Worm (Caenorhabditis elegans) whole organism, L3 larva: ENCODE results near the gene pdl-1.
A peak's percentile ranks its signal among the peaks of the same experiment; 100 is the strongest.

Source experiments
- R02D3.7 ChIP-seq: fragments of 150-350 bp; optimal IDR thresholded peaks from 2 replicates; lab custom pipeline; 2014; ENCODE audit warnings: missing biosample characterization, missing genetic modification characterization
- aly-2 ChIP-seq: fragments of 150-350 bp; optimal IDR thresholded peaks from 2 replicates; lab custom pipeline; 2014; ENCODE audit warnings: missing biosample characterization, missing genetic modification characterization
- ceh-16 ChIP-seq: sonication (generic microtip); optimal IDR thresholded peaks from 2 replicates; lab custom pipeline; 2017; ENCODE audit warnings: missing biosample characterization, missing genetic modification characterization
- ceh-28 ChIP-seq: fragments of 150-350 bp; optimal IDR thresholded peaks from 2 replicates; lab custom pipeline; 2014; ENCODE audit warnings: missing biosample characterization, missing genetic modification reagents, missing genetic modification characterization
- ceh-82 ChIP-seq: fragments of 150-350 bp; optimal IDR thresholded peaks from 2 replicates; lab custom pipeline; 2014; ENCODE audit warnings: missing biosample characterization, missing genetic modification characterization
- daf-12 ChIP-seq: fragments of 150-350 bp; optimal IDR thresholded peaks from 2 replicates; lab custom pipeline; 2014; ENCODE audit warnings: missing biosample characterization, missing genetic modification reagents, missing genetic modification characterization
- elt-1 ChIP-seq: fragments of 150-350 bp; optimal IDR thresholded peaks from 2 replicates; lab custom pipeline; 2014; ENCODE audit warnings: missing biosample characterization, missing genetic modification characterization
- elt-2 ChIP-seq: sonication (generic microtip); optimal IDR thresholded peaks from 2 replicates; lab custom pipeline; 2016; ENCODE audit warnings: missing genetic modification reagents, mild to moderate bottlenecking, missing genetic modification characterization, missing compliant biosample characterization
- elt-3 ChIP-seq, 3 experiments: fragments of 150-350 bp in 1 of 3; sonication (generic microtip) in 2 of 3; optimal IDR thresholded peaks; 2 replicates in 2 of 3; 4 replicates in 1 of 3; lab custom pipeline; 2014 to 2017; ENCODE audit warnings: missing biosample characterization in 3 of 3, missing genetic modification characterization in 3 of 3
- fkh-10 ChIP-seq: sonication (generic microtip); optimal IDR thresholded peaks from 2 replicates; lab custom pipeline; 2017; ENCODE audit warnings: missing biosample characterization, missing genetic modification reagents, missing genetic modification characterization
- fkh-2 ChIP-seq: fragments of 150-350 bp; optimal IDR thresholded peaks from 2 replicates; lab custom pipeline; 2014; ENCODE audit warnings: missing biosample characterization, missing genetic modification reagents, missing genetic modification characterization
- jun-1 ChIP-seq: fragments of 150-350 bp; optimal IDR thresholded peaks from 2 replicates; lab custom pipeline; 2014; ENCODE audit warnings: missing biosample characterization, missing genetic modification reagents, missing genetic modification characterization
- lin-15B ChIP-seq: fragments of 150-350 bp; optimal IDR thresholded peaks from 2 replicates; lab custom pipeline; 2014; ENCODE audit warnings: missing biosample characterization, missing genetic modification characterization
- lin-39 ChIP-seq: fragments of 150-350 bp; optimal IDR thresholded peaks from 2 replicates; lab custom pipeline; 2018; ENCODE audit warnings: missing biosample characterization, missing genetic modification reagents, missing genetic modification characterization
- lsy-12 ChIP-seq: sonication (generic microtip); optimal IDR thresholded peaks from 2 replicates; lab custom pipeline; 2016; ENCODE audit warnings: mild to moderate bottlenecking, missing genetic modification characterization, missing compliant biosample characterization
- mml-1 ChIP-seq: fragments of 150-350 bp; sonication (generic microtip); optimal IDR thresholded peaks from 3 replicates; lab custom pipeline; 2014; ENCODE audit warnings: missing biosample characterization, missing genetic modification characterization
- nfya-1 ChIP-seq: sonication (generic microtip); optimal IDR thresholded peaks from 2 replicates; lab custom pipeline; 2017; ENCODE audit warnings: missing genetic modification characterization, mild to moderate bottlenecking, missing compliant biosample characterization, antibody characterized with exemption, moderate library complexity; ENCODE audit not compliant: insufficient read depth
- nhr-11 ChIP-seq: fragments of 150-350 bp; optimal IDR thresholded peaks from 2 replicates; lab custom pipeline; 2014; ENCODE audit warnings: missing biosample characterization, missing genetic modification characterization
- nhr-23 ChIP-seq: fragments of 150-350 bp; optimal IDR thresholded peaks from 2 replicates; lab custom pipeline; 2014; ENCODE audit warnings: missing biosample characterization, missing genetic modification reagents, missing genetic modification characterization
- nhr-237 ChIP-seq: fragments of 150-350 bp; optimal IDR thresholded peaks from 2 replicates; lab custom pipeline; 2014; ENCODE audit warnings: missing biosample characterization, missing genetic modification characterization
- nhr-28 ChIP-seq: fragments of 150-350 bp; optimal IDR thresholded peaks from 2 replicates; lab custom pipeline; 2014; ENCODE audit warnings: missing biosample characterization, missing genetic modification characterization
- nhr-67 ChIP-seq: fragments of 150-350 bp; optimal IDR thresholded peaks from 2 replicates; lab custom pipeline; 2014; ENCODE audit warnings: missing biosample characterization, missing genetic modification characterization
- nhr-76 ChIP-seq: fragments of 150-350 bp; sonication (generic microtip); optimal IDR thresholded peaks from 5 replicates; lab custom pipeline; 2014; ENCODE audit warnings: missing biosample characterization, missing genetic modification characterization
- nhr-77 ChIP-seq: fragments of 150-350 bp; optimal IDR thresholded peaks from 2 replicates; lab custom pipeline; 2014; ENCODE audit warnings: missing biosample characterization, missing genetic modification characterization
- pqm-1 ChIP-seq: fragments of 150-350 bp; optimal IDR thresholded peaks from 2 replicates; lab custom pipeline; 2017; ENCODE audit warnings: missing biosample characterization, missing genetic modification characterization, inconsistent platforms
- sea-2 ChIP-seq: fragments of 150-350 bp; sonication (generic microtip); optimal IDR thresholded peaks from 4 replicates; lab custom pipeline; 2014; ENCODE audit warnings: missing biosample characterization, missing genetic modification reagents, missing genetic modification characterization
- skn-1 ChIP-seq: fragments of 150-350 bp; optimal IDR thresholded peaks from 2 replicates; lab custom pipeline; 2014; ENCODE audit warnings: missing biosample characterization, missing genetic modification characterization
- snpc-4 ChIP-seq: fragments of 150-350 bp; optimal IDR thresholded peaks from 2 replicates; lab custom pipeline; 2014; ENCODE audit warnings: missing biosample characterization, missing genetic modification characterization
- tbx-2 ChIP-seq: sonication (generic microtip); optimal IDR thresholded peaks from 2 replicates; lab custom pipeline; 2016; ENCODE audit warnings: mild to moderate bottlenecking, missing genetic modification characterization, missing compliant biosample characterization
- unc-39 ChIP-seq: sonication (generic microtip); optimal IDR thresholded peaks from 4 replicates; lab custom pipeline; 2017; ENCODE audit warnings: missing biosample characterization, missing genetic modification characterization
- unc-62 ChIP-seq: fragments of 150-350 bp; sonication (generic microtip); optimal IDR thresholded peaks from 4 replicates; lab custom pipeline; 2014; ENCODE audit warnings: missing biosample characterization, missing genetic modification reagents, missing genetic modification characterization
- zag-1 ChIP-seq: fragments of 150-350 bp; optimal IDR thresholded peaks from 2 replicates; lab custom pipeline; 2014; ENCODE audit warnings: missing biosample characterization, missing genetic modification characterization
- ztf-11 ChIP-seq: fragments of 150-350 bp; optimal IDR thresholded peaks from 2 replicates; lab custom pipeline; 2014; ENCODE audit warnings: missing biosample characterization, missing genetic modification characterization
- ztf-4 ChIP-seq: fragments of 150-350 bp; optimal IDR thresholded peaks from 2 replicates; lab custom pipeline; 2014; ENCODE audit warnings: missing biosample characterization, missing genetic modification characterization

The pdl-1 gene

DNA sequence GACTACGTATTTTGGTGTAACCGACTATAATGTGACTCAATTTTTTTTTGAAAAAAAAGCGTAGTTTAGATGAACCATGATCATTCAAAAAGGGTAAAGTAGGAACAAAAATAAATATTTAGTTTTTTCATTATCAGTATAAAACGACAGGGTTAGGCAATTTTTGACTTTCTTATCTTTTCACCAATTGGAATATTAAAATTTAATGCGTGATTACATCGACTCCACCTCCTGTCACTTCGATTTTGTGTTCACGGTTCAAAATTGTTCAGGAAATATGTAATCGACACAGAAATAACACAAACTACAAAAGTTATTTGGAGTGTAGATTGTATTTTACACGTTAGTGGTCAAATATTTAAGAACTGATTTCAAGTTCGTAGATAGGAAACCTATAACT, 16.8 kb upstream of the pdl-1 start:
- TF ChIP-seq pqm-1 (tag; lab: Kevin White, UChicago) (peak; percentile 94), lin-39 (tag; lab: Kevin White, UChicago) (no peak), nhr-76 (tag; lab: Kevin White, UChicago) (no peak), jun-1 (tag; lab: Kevin White, UChicago) (no peak), mml-1 (no peak), unc-39 (tag; lab: Kevin White, UChicago) (no peak), daf-12 (tag; lab: Kevin White, UChicago) (no peak), elt-2 (tag; lab: Kevin White, UChicago) (peak; percentile 93), nhr-28 (tag; lab: Kevin White, UChicago) (no peak), ceh-16 (tag; lab: Kevin White, UChicago) (no peak)

DNA sequence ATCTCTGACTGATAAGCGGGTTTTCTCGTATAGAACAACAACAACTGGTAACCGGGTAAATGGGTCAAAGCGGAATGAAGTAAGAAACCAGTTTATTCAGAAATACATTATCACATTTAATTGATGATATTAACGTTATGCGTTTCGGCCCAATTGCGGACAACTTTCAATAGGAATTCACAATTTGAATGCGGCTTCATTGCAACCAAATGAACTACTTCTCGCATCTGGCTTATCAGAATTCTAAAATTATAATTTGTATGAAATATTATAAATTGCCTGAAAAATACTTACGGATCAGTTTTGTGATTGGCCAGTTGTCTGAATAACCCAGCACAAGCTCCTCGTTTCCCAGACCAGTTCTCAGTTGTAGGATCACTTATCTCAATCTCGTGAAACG, 14.9 kb upstream of the pdl-1 start, which contains the start of gene col-36:
TSS of gene col-36 (minus strand) at position 101 of the 400 bp plus-strand sequence.
- TF ChIP-seq nhr-23 (peak; percentile 50), elt-2 (tag; lab: Kevin White, UChicago) (no peak)

- TF ChIP-seq fkh-10 (GFP tag; lab: Kevin White, UChicago) (no peak), aly-2 (tag; lab: Kevin White, UChicago) (no peak), nhr-28 (tag; lab: Kevin White, UChicago) (no peak), nfya-1 (tag; lab: Kevin White, UChicago) (no peak), unc-62 (no peak), fkh-2 (no peak), unc-39 (tag; lab: Kevin White, UChicago) (no peak), nhr-77 (tag; lab: Kevin White, UChicago) (no peak), lin-15B (tag; lab: Kevin White, UChicago) (no peak), elt-1 (tag; lab: Kevin White, UChicago) (no peak), nhr-237 (tag; lab: Kevin White, UChicago) (no peak), nhr-67 (tag; lab: Kevin White, UChicago) (no peak), daf-12 (tag; lab: Kevin White, UChicago) (no peak), ztf-11 (tag; lab: Kevin White, UChicago) (no peak), ceh-16 (tag; lab: Kevin White, UChicago) (no peak), lsy-12 (no peak), ztf-4 (tag; lab: Kevin White, UChicago) (no peak), zag-1 (tag; lab: Kevin White, UChicago) (no peak)
Observed at ce11 chrII:7171305-7171998, 12.1 kb upstream of the pdl-1 start, which contains the start of gene dyf-13. Gene dyf-13 (minus strand): TSS chrII:7171355.

DNA sequence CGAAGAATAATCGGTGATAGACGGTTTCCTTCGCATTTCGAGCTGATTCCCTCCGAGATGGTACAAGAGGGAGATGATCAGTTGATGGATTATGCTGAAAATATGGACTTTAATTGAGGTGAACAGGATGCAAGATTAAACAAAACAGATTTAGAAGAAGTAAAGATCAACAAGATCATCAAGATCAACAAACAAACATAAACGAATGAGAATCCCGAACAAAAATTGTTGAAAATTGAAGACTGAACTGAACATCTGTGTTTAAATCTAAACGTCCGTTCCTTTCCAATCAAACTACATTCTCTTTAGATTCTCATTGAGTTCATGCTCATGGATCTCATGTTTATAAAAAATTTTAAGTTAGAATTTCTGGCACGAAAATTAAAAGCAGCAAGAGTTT, 8.8 kb upstream of the pdl-1 start, which contains the start of gene glc-4:
TSS of gene glc-4 (minus strand) at position 101 of the 400 bp plus-strand sequence.
- TF ChIP-seq elt-3 (tag; optimal IDR thresholded peaks at IDR 0.05; lab: Kevin White, UChicago), result no peak
- TF ChIP-seq ztf-4 (tag; lab: Kevin White, UChicago), result no peak
- no peak for TF ChIP-seq daf-12 (tag; lab: Kevin White, UChicago)
- no peak for TF ChIP-seq fkh-2
- no peak for TF ChIP-seq sea-2 (GFP tag; lab: Kevin White, UChicago)
- no peak for TF ChIP-seq R02D3.7
- no peak for TF ChIP-seq tbx-2 (tag; lab: Kevin White, UChicago)
- TF ChIP-seq nhr-76 (tag; lab: Kevin White, UChicago), result no peak
- no peak for TF ChIP-seq pqm-1 (tag; lab: Kevin White, UChicago)
- no peak for TF ChIP-seq nhr-77 (tag; lab: Kevin White, UChicago)
- no peak for TF ChIP-seq snpc-4 (tag; lab: Kevin White, UChicago)
- no peak for TF ChIP-seq nhr-23
- no peak for TF ChIP-seq ceh-82 (tag; lab: Kevin White, UChicago)
- no peak for TF ChIP-seq mml-1
- no peak for TF ChIP-seq jun-1 (tag; lab: Kevin White, UChicago)
- TF ChIP-seq skn-1 (tag; lab: Kevin White, UChicago), result no peak
- no peak for TF ChIP-seq nhr-11
- no peak for TF ChIP-seq unc-62
- no peak for TF ChIP-seq ceh-28
- no peak for TF ChIP-seq zag-1 (tag; lab: Kevin White, UChicago)
